Worm (Caenorhabditis elegans): Measurements from ENCODE around the gene tes-1.

DNA sequence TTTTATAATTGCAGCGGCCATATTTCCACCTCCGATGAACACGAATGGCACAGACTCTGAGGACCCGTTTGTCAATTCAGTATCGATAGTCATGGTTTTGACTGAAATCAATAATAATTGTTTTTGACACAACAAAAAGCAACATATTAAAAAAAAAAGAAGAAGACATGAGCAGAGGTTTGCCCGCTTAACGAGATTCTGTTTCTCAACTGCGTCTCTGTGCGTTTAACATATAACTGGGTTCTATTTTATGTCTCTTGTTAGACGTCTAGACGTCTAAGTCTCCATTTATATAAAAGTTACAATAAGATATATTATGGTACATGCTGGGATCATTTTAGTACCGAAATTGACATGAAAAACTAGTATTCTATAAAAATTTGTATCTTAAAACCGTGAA, 26.0 kb upstream of the tes-1 start, which contains the start of gene pycr-4:
- TF ChIP-seq unc-62 (GFP tag; optimal IDR thresholded peaks at IDR 0.05), result no peak
- TF ChIP-seq ama-1 (optimal IDR thresholded peaks at IDR 0.05), result no peak
- no peak for TF ChIP-seq ama-1 (GFP tag; optimal IDR thresholded peaks at IDR 0.05)
- TF ChIP-seq akir-1 (GFP tag; optimal IDR thresholded peaks at IDR 0.05), result no peak

Data from whole organism, young adult.